Worm (Caenorhabditis elegans) whole organism, L2 larva: ENCODE data around the gene F55A11.1.

Experiments
- lin-11 ChIP-seq: fragments of 150-350 bp; sonication (generic microtip); optimal IDR thresholded peaks from 2 replicates; lab custom pipeline; 2014; ENCODE audit warnings: missing biosample characterization, missing genetic modification characterization, inconsistent platforms, mixed read lengths
- mab-5 ChIP-seq: fragments of 150-350 bp; optimal IDR thresholded peaks from 2 replicates; lab custom pipeline; 2014; ENCODE audit warnings: missing biosample characterization, missing genetic modification characterization
- unc-39 ChIP-seq: fragments of 150-350 bp; optimal IDR thresholded peaks from 2 replicates; lab custom pipeline; 2014; ENCODE audit warnings: missing biosample characterization, missing genetic modification characterization
- zag-1 ChIP-seq: fragments of 150-350 bp; optimal IDR thresholded peaks from 2 replicates; lab custom pipeline; 2014; ENCODE audit warnings: missing biosample characterization, missing genetic modification characterization

DNA sequence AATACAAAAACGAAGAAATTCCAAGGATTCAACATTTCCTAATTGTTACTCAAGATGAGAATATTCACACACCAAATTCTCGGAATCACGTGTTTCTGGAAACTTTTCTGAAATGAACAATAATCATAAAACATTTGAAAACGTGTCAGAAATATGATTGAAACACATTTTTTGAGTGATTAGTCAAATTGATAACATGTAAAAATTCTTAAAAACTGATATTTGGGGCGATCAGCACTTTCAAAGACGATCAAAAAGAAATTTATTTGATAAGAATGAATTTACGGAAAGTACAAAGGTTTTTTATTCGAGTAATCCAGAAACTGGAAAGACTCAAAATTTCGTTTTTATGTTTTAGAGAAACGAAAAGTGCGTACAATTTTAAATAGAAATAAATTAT, 48.4 kb downstream of the F55A11.1 start, which contains the start of gene tre-3:
- TF ChIP-seq lin-11 (tag; lab: Kevin White, UChicago) (no peak), mab-5 (tag; lab: Kevin White, UChicago) (no peak), zag-1 (no peak), unc-39 (tag; lab: Kevin White, UChicago) (no peak)
